Worm (Caenorhabditis elegans) whole organism, L1 larva: ENCODE data around the gene C10A4.9.

Experiments used
- C04F5.9 ChIP-seq: sonication (generic microtip); optimal IDR thresholded peaks from 2 replicates; lab custom pipeline; 2016; ENCODE audit warnings: missing genetic modification characterization, missing compliant biosample characterization
- F16B12.6 ChIP-seq: fragments of 150-350 bp; optimal IDR thresholded peaks from 2 replicates; lab custom pipeline; 2014; ENCODE audit warnings: missing biosample characterization, missing genetic modification characterization
- Y116A8C.19 ChIP-seq: sonication (generic microtip); optimal IDR thresholded peaks from 2 replicates; lab custom pipeline; 2016; ENCODE audit warnings: missing compliant biosample characterization, missing genetic modification characterization, borderline replicate concordance
- blmp-1 ChIP-seq: fragments of 150-350 bp; optimal IDR thresholded peaks from 2 replicates; lab custom pipeline; 2014; ENCODE audit warnings: missing biosample characterization, missing genetic modification characterization
- ceh-63 ChIP-seq: fragments of 200-800 bp; sonication (Bioruptor generic); optimal IDR thresholded peaks from 2 replicates; lab custom pipeline; 2018; ENCODE audit warnings: mild to moderate bottlenecking, missing genetic modification characterization, missing compliant biosample characterization
- ceh-8 ChIP-seq: fragments of 200-800 bp; sonication (Bioruptor generic); optimal IDR thresholded peaks from 2 replicates; lab custom pipeline; 2018; ENCODE audit warnings: mild to moderate bottlenecking, missing genetic modification characterization, moderate library complexity, missing compliant biosample characterization
- ceh-88 ChIP-seq: fragments of 200-800 bp; sonication (Bioruptor generic); IDR thresholded peaks from 2 replicates; pipeline ENCODE4 v1.3.6; 2022; ENCODE audit warnings: missing genetic modification characterization, missing compliant biosample characterization
- ceh-90 ChIP-seq: sonication (generic microtip); optimal IDR thresholded peaks from 2 replicates; lab custom pipeline; 2016; ENCODE audit warnings: missing genetic modification characterization, missing compliant biosample characterization
- ces-1 ChIP-seq: fragments of 150-350 bp; optimal IDR thresholded peaks from 2 replicates; lab custom pipeline; 2014; ENCODE audit warnings: missing biosample characterization, missing genetic modification reagents, missing genetic modification characterization
- egl-27 ChIP-seq, 2 experiments: fragments of 150-350 bp in 1 of 2; sonication (generic microtip); optimal IDR thresholded peaks; 3 replicates each; lab custom pipeline; 2017 to 2018; ENCODE audit warnings: missing biosample characterization in 2 of 2, missing genetic modification characterization in 2 of 2, missing genetic modification reagents in 2 of 2
- elt-3 ChIP-seq, 6 experiments: fragments of 150-350 bp in 1 of 6; sonication (generic microtip); optimal IDR thresholded peaks; 2 replicates each; lab custom pipeline; 2017 to 2018; ENCODE audit warnings: missing biosample characterization in 6 of 6, missing genetic modification characterization in 6 of 6, inconsistent platforms in 1 of 6
- ets-5 ChIP-seq: fragments of 200-800 bp; sonication (Bioruptor generic); IDR thresholded peaks from 2 replicates; pipeline ENCODE4 v1.3.6; 2022; ENCODE audit warnings: missing genetic modification characterization, missing compliant biosample characterization
- fkh-10 ChIP-seq: sonication (generic microtip); optimal IDR thresholded peaks from 2 replicates; lab custom pipeline; 2017; ENCODE audit warnings: missing biosample characterization, missing genetic modification reagents, missing genetic modification characterization
- grh-1 ChIP-seq: fragments of 200-800 bp; sonication (Bioruptor generic); IDR thresholded peaks from 2 replicates; pipeline ENCODE4 v1.3.6; 2022; ENCODE audit warnings: missing genetic modification reagents, missing genetic modification characterization, missing compliant biosample characterization
- hlh-17 ChIP-seq: fragments of 200-800 bp; sonication (Bioruptor generic); optimal IDR thresholded peaks from 2 replicates; lab custom pipeline; 2018; ENCODE audit warnings: missing genetic modification characterization, mild to moderate bottlenecking, missing compliant biosample characterization, moderate library complexity, borderline replicate concordance
- hlh-4 ChIP-seq: sonication (generic microtip); optimal IDR thresholded peaks from 2 replicates; lab custom pipeline; 2016; ENCODE audit warnings: mild to moderate bottlenecking, missing genetic modification characterization, missing compliant biosample characterization
- jun-1 ChIP-seq: fragments of 150-350 bp; optimal IDR thresholded peaks from 2 replicates; lab custom pipeline; 2014; ENCODE audit warnings: missing biosample characterization, missing genetic modification reagents, missing genetic modification characterization
- lin-14 ChIP-seq: fragments of 200-800 bp; sonication (Bioruptor generic); optimal IDR thresholded peaks from 2 replicates; lab custom pipeline; 2018; ENCODE audit warnings: mild to moderate bottlenecking, missing genetic modification characterization, moderate library complexity, missing compliant biosample characterization
- lin-15B ChIP-seq: fragments of 150-350 bp; sonication (generic microtip); optimal IDR thresholded peaks from 3 replicates; lab custom pipeline; 2014; ENCODE audit warnings: missing biosample characterization, missing genetic modification characterization
- lin-35 ChIP-seq, 2 experiments: fragments of 150-350 bp; optimal IDR thresholded peaks; 2 replicates each; lab custom pipeline; 2014; ENCODE audit warnings: missing biosample characterization in 2 of 2, missing genetic modification characterization in 2 of 2, missing genetic modification reagents in 2 of 2
- lir-3 ChIP-seq: sonication (generic microtip); optimal IDR thresholded peaks from 2 replicates; lab custom pipeline; 2016; ENCODE audit warnings: mild to moderate bottlenecking, missing genetic modification characterization, moderate library complexity, missing compliant biosample characterization; ENCODE audit not compliant: poor library complexity
- lsy-2 ChIP-seq, 2 experiments: fragments of 150-350 bp; optimal IDR thresholded peaks; 2 replicates each; lab custom pipeline; 2014; ENCODE audit warnings: missing biosample characterization in 2 of 2, missing genetic modification characterization in 2 of 2
- mab-9 ChIP-seq: fragments of 200-800 bp; sonication (Bioruptor generic); IDR thresholded peaks from 2 replicates; pipeline ENCODE4 v1.3.6; 2022; ENCODE audit warnings: missing genetic modification reagents, missing genetic modification characterization, missing compliant biosample characterization
- mep-1 ChIP-seq: fragments of 150-350 bp; optimal IDR thresholded peaks from 2 replicates; lab custom pipeline; 2014; ENCODE audit warnings: missing biosample characterization, missing genetic modification characterization
- nhr-11 ChIP-seq: fragments of 150-350 bp; optimal IDR thresholded peaks from 2 replicates; lab custom pipeline; 2014; ENCODE audit warnings: missing biosample characterization, missing genetic modification characterization
- nhr-12 ChIP-seq: sonication (generic microtip); optimal IDR thresholded peaks from 2 replicates; lab custom pipeline; 2017; ENCODE audit warnings: missing biosample characterization, missing genetic modification characterization
- nhr-19 ChIP-seq: fragments of 200-800 bp; sonication (Bioruptor generic); conservative IDR thresholded peaks from 2 replicates; pipeline ENCODE4 v1.3.6; 2022; ENCODE audit warnings: missing genetic modification characterization, missing compliant biosample characterization
- nhr-20 ChIP-seq: sonication (generic microtip); optimal IDR thresholded peaks from 2 replicates; lab custom pipeline; 2016; ENCODE audit warnings: mild to moderate bottlenecking, missing genetic modification characterization, missing compliant biosample characterization
- nhr-28 ChIP-seq: fragments of 150-350 bp; optimal IDR thresholded peaks from 2 replicates; lab custom pipeline; 2014; ENCODE audit warnings: missing biosample characterization, missing genetic modification characterization
- nhr-47 ChIP-seq: sonication (generic microtip); optimal IDR thresholded peaks from 2 replicates; lab custom pipeline; 2016; ENCODE audit warnings: mild to moderate bottlenecking, missing genetic modification characterization, moderate library complexity, missing compliant biosample characterization
- nhr-71 ChIP-seq: sonication (generic microtip); optimal IDR thresholded peaks from 2 replicates; lab custom pipeline; 2016; ENCODE audit warnings: mild to moderate bottlenecking, missing genetic modification characterization, moderate library complexity, missing compliant biosample characterization
- nhr-77 ChIP-seq: fragments of 150-350 bp; optimal IDR thresholded peaks from 2 replicates; lab custom pipeline; 2014; ENCODE audit warnings: missing biosample characterization, missing genetic modification characterization
- nhr-85 ChIP-seq: sonication (generic microtip); peaks from one replicate; lab custom pipeline; 2016; ENCODE audit warnings: missing genetic modification characterization, inconsistent platforms, missing compliant biosample characterization
- nhr-90 ChIP-seq: sonication (generic microtip); optimal IDR thresholded peaks from 2 replicates; lab custom pipeline; 2016; ENCODE audit warnings: mild to moderate bottlenecking, missing genetic modification characterization, missing compliant biosample characterization; ENCODE audit not compliant: poor library complexity
- pax-3 ChIP-seq: fragments of 200-800 bp; sonication (Bioruptor generic); optimal IDR thresholded peaks from 2 replicates; lab custom pipeline; 2018; ENCODE audit warnings: mild to moderate bottlenecking, missing genetic modification characterization, moderate library complexity, missing compliant biosample characterization
- pqm-1 ChIP-seq: sonication (generic microtip); optimal IDR thresholded peaks from 3 replicates; lab custom pipeline; 2017; ENCODE audit warnings: missing biosample characterization, missing genetic modification characterization
- snpc-4 ChIP-seq: fragments of 150-350 bp; optimal IDR thresholded peaks from 2 replicates; lab custom pipeline; 2014; ENCODE audit warnings: missing biosample characterization, missing genetic modification characterization
- snu-23 ChIP-seq: sonication (generic microtip); optimal IDR thresholded peaks from 2 replicates; lab custom pipeline; 2016; ENCODE audit warnings: missing genetic modification characterization, missing compliant biosample characterization
- sptf-1 ChIP-seq: fragments of 150-350 bp; optimal IDR thresholded peaks from 2 replicates; lab custom pipeline; 2014; ENCODE audit warnings: missing biosample characterization, missing genetic modification characterization
- sup-37 ChIP-seq: fragments of 200-800 bp; sonication (Bioruptor generic); optimal IDR thresholded peaks from 2 replicates; lab custom pipeline; 2018; ENCODE audit warnings: mild to moderate bottlenecking, missing genetic modification characterization, missing compliant biosample characterization
- swsn-7 ChIP-seq: sonication (generic microtip); optimal IDR thresholded peaks from 2 replicates; lab custom pipeline; 2016; ENCODE audit warnings: missing genetic modification characterization, missing compliant biosample characterization
- tbx-2 ChIP-seq: sonication (generic microtip); optimal IDR thresholded peaks from 2 replicates; lab custom pipeline; 2016; ENCODE audit warnings: missing genetic modification characterization, missing compliant biosample characterization
- tlp-1 ChIP-seq: fragments of 150-350 bp; optimal IDR thresholded peaks from 2 replicates; lab custom pipeline; 2014; ENCODE audit warnings: missing biosample characterization, missing genetic modification characterization
- unc-130 ChIP-seq: fragments of 150-350 bp; optimal IDR thresholded peaks from 2 replicates; lab custom pipeline; 2017; ENCODE audit warnings: missing biosample characterization, missing genetic modification characterization, inconsistent platforms
- unc-62 ChIP-seq: fragments of 150-350 bp; optimal IDR thresholded peaks from 2 replicates; lab custom pipeline; 2014; ENCODE audit warnings: missing biosample characterization, missing genetic modification reagents, missing genetic modification characterization
- unc-98 ChIP-seq: fragments of 200-800 bp; sonication (Bioruptor generic); IDR thresholded peaks from 2 replicates; pipeline ENCODE4 v1.3.6; 2022; ENCODE audit warnings: missing genetic modification characterization, missing compliant biosample characterization
- vab-15 ChIP-seq: sonication (generic microtip); optimal IDR thresholded peaks from 2 replicates; lab custom pipeline; 2017; ENCODE audit warnings: missing genotype, mild to moderate bottlenecking, missing genetic modification characterization, missing compliant biosample characterization
- ztf-11 ChIP-seq, 2 experiments: sonication (generic microtip); optimal IDR thresholded peaks; 2 replicates each; lab custom pipeline; 2016 to 2017; ENCODE audit warnings: missing genetic modification characterization in 2 of 2, missing biosample characterization in 1 of 2, missing compliant biosample characterization in 1 of 2
- ztf-4 ChIP-seq: fragments of 150-350 bp; optimal IDR thresholded peaks from 2 replicates; lab custom pipeline; 2014; ENCODE audit warnings: missing biosample characterization, missing genetic modification characterization

The C10A4.9 gene

ce11 chrX:7437949-7438348, 17.3 kb downstream of the C10A4.9 start, which contains the start of gene C01C10.2:
Gene C01C10.2, minus strand, starts transcription at chrX:7438118.
- TF ChIP-seq lir-3 (tag; lab: Kevin White, UChicago) = no peak
- no peak for TF ChIP-seq ceh-88 (GFP tag; lab: Robert Waterston, UW)
- no peak for TF ChIP-seq jun-1
- no peak for TF ChIP-seq nhr-19
- no peak for TF ChIP-seq nhr-12 (tag; lab: Kevin White, UChicago)
- TF ChIP-seq ceh-8 (GFP tag; lab: Kevin White, UChicago) = no peak
- no peak for TF ChIP-seq blmp-1
- TF ChIP-seq lin-35 (GFP tag; optimal IDR thresholded peaks at IDR 0.05; lab: Kevin White, UChicago) = no peak
- TF ChIP-seq sup-37 (GFP tag; lab: Kevin White, UChicago) = no peak
- TF ChIP-seq nhr-77 (tag; lab: Kevin White, UChicago) = no peak
- peak; percentile 83 for TF ChIP-seq grh-1
- TF ChIP-seq swsn-7 (tag; lab: Kevin White, UChicago) = no peak
- no peak for TF ChIP-seq ets-5 (GFP tag; lab: Robert Waterston, UW)
- no peak for TF ChIP-seq unc-62 (GFP tag; lab: Kevin White, UChicago)
- TF ChIP-seq nhr-20 = peak; percentile 13
- TF ChIP-seq sptf-1 (tag; lab: Kevin White, UChicago) = no peak
- no peak for TF ChIP-seq nhr-28
- no peak for TF ChIP-seq Y116A8C.19 (tag; lab: Kevin White, UChicago)
- no peak for TF ChIP-seq ceh-63 (GFP tag; lab: Kevin White, UChicago)
- TF ChIP-seq snpc-4 = no peak
- TF ChIP-seq ceh-90 (tag; lab: Kevin White, UChicago) = no peak
- TF ChIP-seq ztf-11 (tag; optimal IDR thresholded peaks at IDR 0.05; lab: Kevin White, UChicago) = no peak
- no peak for TF ChIP-seq lsy-2 (tag; optimal IDR thresholded peaks at IDR 0.05; lab: Kevin White, UChicago)
- no peak for TF ChIP-seq hlh-17 (GFP tag; lab: Kevin White, UChicago)
- TF ChIP-seq mab-9 (GFP tag; lab: Robert Waterston, UW) = no peak
- no peak for TF ChIP-seq nhr-47 (tag; lab: Kevin White, UChicago)
- TF ChIP-seq lin-15B = no peak
- TF ChIP-seq fkh-10 (GFP tag; lab: Kevin White, UChicago) = no peak
- TF ChIP-seq snu-23 (GFP tag; lab: Kevin White, UChicago) = peak; percentile 4
- TF ChIP-seq hlh-4 (tag; lab: Kevin White, UChicago) = no peak
- TF ChIP-seq unc-130 (tag; lab: Kevin White, UChicago) = no peak
- peak; percentile 65 for TF ChIP-seq lin-14 (GFP tag; lab: Kevin White, UChicago)
- no peak for TF ChIP-seq pqm-1 (tag; lab: Kevin White, UChicago)
- no peak for TF ChIP-seq mep-1
- peak in 1 of 6 experiments; percentile 40 for TF ChIP-seq elt-3 (tag; optimal IDR thresholded peaks at IDR 0.05; lab: Kevin White, UChicago)
- TF ChIP-seq nhr-71 = peak; percentile 29
- no peak for TF ChIP-seq unc-98 (GFP tag; lab: Robert Waterston, UW)
- TF ChIP-seq ces-1 (GFP tag; lab: Kevin White, UChicago) = no peak
- TF ChIP-seq nhr-85 (tag; lab: Kevin White, UChicago) = peak; percentile 87
- no peak for TF ChIP-seq nhr-11 (tag; lab: Kevin White, UChicago)
- TF ChIP-seq tlp-1 (tag; lab: Kevin White, UChicago) = no peak
- TF ChIP-seq tbx-2 (tag; lab: Kevin White, UChicago) = no peak
- TF ChIP-seq pax-3 (tag; lab: Kevin White, UChicago) = no peak
- no peak for TF ChIP-seq C04F5.9 (tag; lab: Kevin White, UChicago)
- no peak for TF ChIP-seq ztf-4 (tag; lab: Kevin White, UChicago)
- no peak for TF ChIP-seq nhr-90
- TF ChIP-seq egl-27 (tag; optimal IDR thresholded peaks at IDR 0.05; lab: Kevin White, UChicago) = no peak
- TF ChIP-seq vab-15 (tag; lab: Kevin White, UChicago) = no peak
- TF ChIP-seq F16B12.6 (tag; lab: Kevin White, UChicago) = no peak
- TF ChIP-seq, all 84 proteins: peak for 7
